Fruit fly (Drosophila melanogaster) whole organism, embryonic: ENCODE results near the gene CG2059.

Experiments
- B-H2 ChIP-seq: fragments of 200-800 bp; sonication (Bioruptor generic); optimal IDR thresholded peaks from 2 replicates; lab custom pipeline; 2018; ENCODE audit warnings: missing biosample characterization, mild to moderate bottlenecking, missing genetic modification characterization
- BEAF-32 ChIP-seq: fragments of 200-800 bp; sonication (Bioruptor generic); optimal IDR thresholded peaks from 3 replicates; lab custom pipeline; 2017; ENCODE audit warnings: missing biosample characterization, missing genetic modification characterization, mild to moderate bottlenecking, moderate library complexity, missing genetic modification reagents
- Bteb2 ChIP-seq: fragments of 200-800 bp; sonication (Bioruptor generic); optimal IDR thresholded peaks from 2 replicates; lab custom pipeline; 2016; ENCODE audit warnings: missing biosample characterization, missing genetic modification characterization
- C15 ChIP-seq: fragments of 200-800 bp; sonication (Bioruptor generic); IDR thresholded peaks from 3 replicates; pipeline ENCODE4 v1.3.6; 2022; ENCODE audit warnings: missing biosample characterization, missing genetic modification characterization
- CG10979 ChIP-seq: fragments of 200-800 bp; sonication (Bioruptor generic); optimal IDR thresholded peaks from 2 replicates; lab custom pipeline; 2018; ENCODE audit warnings: missing biosample characterization, mild to moderate bottlenecking, missing genetic modification characterization, moderate library complexity
- CG11398 ChIP-seq: fragments of 200-800 bp; sonication (Bioruptor generic); optimal IDR thresholded peaks from 2 replicates; lab custom pipeline; 2016; ENCODE audit warnings: missing biosample characterization, missing genetic modification characterization
- CG12744 ChIP-seq: fragments of 200-800 bp; sonication (Bioruptor generic); optimal IDR thresholded peaks from 2 replicates; lab custom pipeline; 2016; ENCODE audit warnings: missing biosample characterization, missing genetic modification characterization
- CG14860 ChIP-seq: fragments of 200-800 bp; sonication (Bioruptor generic); IDR thresholded peaks from 3 replicates; pipeline ENCODE4 v1.3.6; 2022; ENCODE audit warnings: missing biosample characterization, missing genetic modification characterization; ENCODE audit not compliant: partially characterized antibody
- CG2875 ChIP-seq: fragments of 200-800 bp; sonication (Bioruptor generic); optimal IDR thresholded peaks from 2 replicates; lab custom pipeline; 2017; ENCODE audit warnings: missing biosample characterization, mild to moderate bottlenecking, missing genetic modification characterization, missing genetic modification reagents
- CG31365 ChIP-seq: fragments of 200-800 bp; sonication (Bioruptor generic); optimal IDR thresholded peaks from 2 replicates; lab custom pipeline; 2018; ENCODE audit warnings: missing biosample characterization, mild to moderate bottlenecking, missing genetic modification characterization
- CG6813 ChIP-seq: fragments of 200-800 bp; sonication (Bioruptor generic); optimal IDR thresholded peaks from 2 replicates; lab custom pipeline; 2017; ENCODE audit warnings: missing biosample characterization, missing genetic modification characterization, mild to moderate bottlenecking, moderate library complexity, missing genetic modification reagents
- CG7839 ChIP-seq: fragments of 200-800 bp; sonication (Bioruptor generic); optimal IDR thresholded peaks from 3 replicates; lab custom pipeline; 2018; ENCODE audit warnings: missing biosample characterization, mild to moderate bottlenecking, missing genetic modification characterization, moderate library complexity
- CG9817 ChIP-seq: fragments of 200-800 bp; sonication (Bioruptor generic); optimal IDR thresholded peaks from 2 replicates; lab custom pipeline; 2018; ENCODE audit warnings: missing biosample characterization, mild to moderate bottlenecking, missing genetic modification characterization, moderate library complexity
- CrebB ChIP-seq: fragments of 200-800 bp; sonication (Bioruptor generic); optimal IDR thresholded peaks from 3 replicates; lab custom pipeline; 2018; ENCODE audit warnings: missing biosample characterization, mild to moderate bottlenecking, missing genetic modification characterization
- Dfd ChIP-seq, 2 experiments: fragments of >200 bp; optimal IDR thresholded peaks; 2 replicates each; lab custom pipeline; 2017; ENCODE audit warnings: missing biosample characterization in 2 of 2, missing genetic modification characterization in 2 of 2
- Dip3 ChIP-seq: fragments of 200-800 bp; sonication (Bioruptor generic); optimal IDR thresholded peaks from 3 replicates; lab custom pipeline; 2016; ENCODE audit warnings: missing biosample characterization, missing genetic modification characterization
- Dref ChIP-seq: fragments of 200-800 bp; sonication (Bioruptor generic); IDR thresholded peaks from 2 replicates; pipeline ENCODE4 v1.3.6; 2022; ENCODE audit warnings: missing biosample characterization, missing genetic modification characterization
- HmgZ ChIP-seq: fragments of 200-800 bp; sonication (Bioruptor generic); optimal IDR thresholded peaks from 2 replicates; lab custom pipeline; 2018; ENCODE audit warnings: missing biosample characterization, mild to moderate bottlenecking, missing genetic modification characterization
- Hr39 ChIP-seq: fragments of >200 bp; optimal IDR thresholded peaks from 2 replicates; lab custom pipeline; 2017
- Hr51 ChIP-seq, 2 experiments: fragments of 200-800 bp; sonication (Bioruptor generic); optimal IDR thresholded peaks; 2 replicates in 1 of 2; 3 replicates in 1 of 2; lab custom pipeline; 2016 to 2018; ENCODE audit warnings: missing biosample characterization in 2 of 2, missing genetic modification characterization in 2 of 2, mild to moderate bottlenecking in 1 of 2, moderate library complexity in 1 of 2
- PHDP ChIP-seq: fragments of 200-800 bp; sonication (Bioruptor generic); optimal IDR thresholded peaks from 3 replicates; lab custom pipeline; 2018; ENCODE audit warnings: missing biosample characterization, mild to moderate bottlenecking, missing genetic modification characterization, moderate library complexity
- Sox102F ChIP-seq: fragments of 200-800 bp; sonication (Bioruptor generic); optimal IDR thresholded peaks from 2 replicates; lab custom pipeline; 2018; ENCODE audit warnings: missing biosample characterization, mild to moderate bottlenecking, missing genetic modification characterization, moderate library complexity
- Taf1 ChIP-seq: fragments of 200-800 bp; sonication (Bioruptor generic); IDR thresholded peaks from 2 replicates; pipeline ENCODE4 v1.3.6; 2022; ENCODE audit warnings: missing biosample characterization, missing genetic modification characterization
- ato ChIP-seq: fragments of 200-800 bp; sonication (Bioruptor generic); IDR thresholded peaks from 2 replicates; pipeline ENCODE4 v1.3.6; 2022; ENCODE audit warnings: missing biosample characterization, missing genetic modification characterization; ENCODE audit not compliant: partially characterized antibody
- bigmax ChIP-seq: fragments of 200-800 bp; sonication (Bioruptor generic); optimal IDR thresholded peaks from 2 replicates; lab custom pipeline; 2018; ENCODE audit warnings: missing biosample characterization, mild to moderate bottlenecking, missing genetic modification characterization
- btn ChIP-seq: fragments of 200-800 bp; sonication (Bioruptor generic); optimal IDR thresholded peaks from 2 replicates; lab custom pipeline; 2016; ENCODE audit warnings: missing biosample characterization, missing genetic modification characterization
- crc ChIP-seq: fragments of 200-800 bp; sonication (Bioruptor generic); optimal IDR thresholded peaks from 2 replicates; lab custom pipeline; 2016; ENCODE audit warnings: missing biosample characterization, missing genetic modification characterization
- dan ChIP-seq: fragments of 200-800 bp; sonication (Bioruptor generic); IDR thresholded peaks from 2 replicates; pipeline ENCODE4 v1.3.6; 2022; ENCODE audit warnings: missing biosample characterization, missing genetic modification characterization
- dm ChIP-seq: fragments of 200-800 bp; sonication (Bioruptor generic); optimal IDR thresholded peaks from 3 replicates; lab custom pipeline; 2016; ENCODE audit warnings: missing biosample characterization, missing genetic modification characterization
- dmrt99B ChIP-seq: fragments of 200-800 bp; sonication (Bioruptor generic); optimal IDR thresholded peaks from 2 replicates; lab custom pipeline; 2018; ENCODE audit warnings: missing biosample characterization, mild to moderate bottlenecking, missing genetic modification characterization, moderate library complexity
- exex ChIP-seq: fragments of 200-800 bp; sonication (Bioruptor generic); optimal IDR thresholded peaks from 4 replicates; lab custom pipeline; 2018; ENCODE audit warnings: missing biosample characterization, mild to moderate bottlenecking, missing genetic modification characterization, moderate library complexity
- eyg ChIP-seq: fragments of 200-800 bp; sonication (Bioruptor generic); optimal IDR thresholded peaks from 3 replicates; lab custom pipeline; 2016; ENCODE audit warnings: missing biosample characterization, missing genetic modification characterization
- gcm2 ChIP-seq: fragments of 200-800 bp; sonication (Bioruptor generic); optimal IDR thresholded peaks from 2 replicates; lab custom pipeline; 2016; ENCODE audit warnings: missing biosample characterization, missing genetic modification characterization
- hb ChIP-seq: fragments of 200-800 bp; sonication (Bioruptor generic); IDR thresholded peaks from 3 replicates; pipeline ENCODE4 v1.3.6; 2022; ENCODE audit warnings: missing biosample characterization, missing genetic modification characterization; ENCODE audit not compliant: partially characterized antibody
- hth ChIP-seq: fragments of >200 bp; optimal IDR thresholded peaks from 2 replicates; lab custom pipeline; 2017; ENCODE audit warnings: inconsistent platforms
- inv ChIP-seq: fragments of 200-800 bp; sonication (Bioruptor generic); IDR thresholded peaks from 2 replicates; pipeline ENCODE4 v1.3.6; 2022; ENCODE audit warnings: missing biosample characterization, missing genetic modification characterization; ENCODE audit not compliant: partially characterized antibody
- kah ChIP-seq: fragments of 200-800 bp; sonication (Bioruptor generic); optimal IDR thresholded peaks from 2 replicates; lab custom pipeline; 2018; ENCODE audit warnings: missing biosample characterization, mild to moderate bottlenecking, missing genetic modification characterization
- mam ChIP-seq: fragments of 200-800 bp; sonication (Bioruptor generic); optimal IDR thresholded peaks from 3 replicates; lab custom pipeline; 2016; ENCODE audit warnings: missing biosample characterization, missing genetic modification characterization
- nerfin-2 ChIP-seq: fragments of 200-800 bp; sonication (Bioruptor generic); IDR thresholded peaks from 2 replicates; pipeline ENCODE4 v1.3.6; 2022; ENCODE audit warnings: missing biosample characterization, missing genetic modification characterization; ENCODE audit not compliant: partially characterized antibody
- pb ChIP-seq: fragments of 200-800 bp; sonication (Bioruptor generic); optimal IDR thresholded peaks from 3 replicates; lab custom pipeline; 2016; ENCODE audit warnings: missing biosample characterization, missing genetic modification characterization
- pita ChIP-seq: fragments of 200-800 bp; sonication (Bioruptor generic); optimal IDR thresholded peaks from 2 replicates; lab custom pipeline; 2017; ENCODE audit warnings: missing biosample characterization, mild to moderate bottlenecking, missing genetic modification characterization
- sc ChIP-seq, 3 experiments: fragments of >200 bp in 2 of 3; fragments of 200-800 bp in 1 of 3; sonication (Bioruptor generic) in 1 of 3; optimal IDR thresholded peaks; 2 replicates in 2 of 3; 3 replicates in 1 of 3; lab custom pipeline; 2017; ENCODE audit warnings: mild to moderate bottlenecking in 1 of 3, missing biosample characterization in 1 of 3, missing genetic modification characterization in 1 of 3, missing genetic modification reagents in 1 of 3
- sna ChIP-seq: fragments of 200-800 bp; sonication (Bioruptor generic); IDR thresholded peaks from 2 replicates; pipeline ENCODE4 v1.3.6; 2022; ENCODE audit warnings: missing biosample characterization, missing genetic modification characterization; ENCODE audit not compliant: partially characterized antibody
- sr ChIP-seq: fragments of 200-800 bp; sonication (Bioruptor generic); IDR thresholded peaks from 3 replicates; pipeline ENCODE4 v1.3.6; 2022; ENCODE audit warnings: missing biosample characterization, missing genetic modification characterization
- trh ChIP-seq: fragments of 200-800 bp; sonication (Bioruptor generic); optimal IDR thresholded peaks from 2 replicates; lab custom pipeline; 2016; ENCODE audit warnings: missing biosample characterization, missing genetic modification characterization
- tx ChIP-seq: fragments of 200-800 bp; sonication (Bioruptor generic); optimal IDR thresholded peaks from 2 replicates; lab custom pipeline; 2016; ENCODE audit warnings: missing biosample characterization, missing genetic modification characterization
- vnd ChIP-seq: fragments of 200-800 bp; sonication (Bioruptor generic); IDR thresholded peaks from 3 replicates; pipeline ENCODE4 v1.3.6; 2022; ENCODE audit warnings: missing biosample characterization, missing genetic modification characterization; ENCODE audit not compliant: partially characterized antibody

The CG2059 gene

DNA sequence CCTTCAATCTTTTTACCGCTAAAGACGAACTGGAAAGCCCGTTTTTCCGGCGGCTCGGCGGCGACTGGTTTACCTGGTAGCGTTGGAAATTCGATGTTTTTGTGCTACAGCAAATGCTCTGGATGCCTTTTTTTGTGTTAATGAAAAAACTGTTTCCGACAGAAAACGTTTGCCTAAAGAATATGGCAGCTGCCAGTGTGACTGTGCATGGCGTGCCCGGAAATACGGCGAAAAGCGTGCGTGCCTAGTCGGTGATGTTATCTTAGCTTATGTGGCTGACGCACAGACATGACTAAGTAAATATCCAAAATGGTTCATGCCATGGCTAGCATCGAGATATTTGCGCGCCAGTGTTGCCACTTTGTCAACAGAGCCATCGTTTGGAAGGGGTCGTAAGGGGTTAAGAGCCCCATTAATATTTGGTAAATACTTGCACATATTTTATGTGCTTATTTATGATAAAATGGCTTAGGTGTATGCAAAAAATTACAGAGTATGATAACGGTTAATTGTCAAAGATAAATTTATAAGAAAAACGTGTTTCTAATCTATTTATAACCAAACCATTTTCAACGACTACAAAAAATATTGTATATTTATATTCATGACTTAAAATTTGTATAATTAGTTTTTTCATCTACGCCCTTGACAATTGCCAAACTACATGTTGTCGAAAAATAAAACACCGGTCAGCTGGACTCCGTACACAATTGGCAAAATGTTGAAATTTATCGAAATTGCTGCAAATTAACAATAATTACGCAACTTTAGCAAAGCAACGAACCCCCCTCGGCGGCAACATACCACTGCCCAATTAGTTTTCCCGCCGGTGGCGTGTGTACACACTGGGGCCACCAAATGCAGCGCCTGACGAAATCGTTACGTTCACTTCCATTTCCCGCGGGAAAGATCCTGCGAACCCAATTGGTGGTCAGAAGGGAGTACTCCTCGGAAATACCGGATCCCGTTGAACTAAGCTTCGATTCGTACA is at the start of gene CG2059 (continued):
- peak; percentile 22 for TF ChIP-seq CG2875
- TF ChIP-seq bigmax (GFP tag; lab: Kevin White, UChicago): peak; percentile 53
- no peak for TF ChIP-seq Sox102F (GFP tag; lab: Kevin White, UChicago)
- TF ChIP-seq CG7839 (tag; lab: Kevin White, UChicago): peak; percentile 47
- TF ChIP-seq Dfd (GFP tag; optimal IDR thresholded peaks at IDR 0.05; lab: Kevin White, UChicago): no peak
- TF ChIP-seq sc (optimal IDR thresholded peaks at IDR 0.05; lab: Kevin White, UChicago): no peak
- TF ChIP-seq sc (GFP tag; optimal IDR thresholded peaks at IDR 0.05; lab: Kevin White, UChicago): no peak
- TF ChIP-seq crc: no peak
- peak; percentile 19 for TF ChIP-seq dmrt99B (tag; lab: Kevin White, UChicago)
- TF ChIP-seq Bteb2 (GFP tag; lab: Kevin White, UChicago): peak; percentile 13
- 0 out of 3 replicates have a peak, but pooled peaks have one; percentile 23 for TF ChIP-seq sr (GFP tag; lab: Robert Waterston, UW)
- no peak for TF ChIP-seq CG14860 (GFP tag; lab: Robert Waterston, UW)
- TF ChIP-seq CG11398 (GFP tag; lab: Kevin White, UChicago): peak; percentile 61
- peak; percentile 84 for TF ChIP-seq dm (GFP tag; lab: Kevin White, UChicago)
- no peak for TF ChIP-seq hth
- no peak for TF ChIP-seq kah (GFP tag; lab: Kevin White, UChicago)
- no peak for TF ChIP-seq C15 (GFP tag; lab: Robert Waterston, UW)
- TF ChIP-seq Hr39 (lab: Kevin White, UChicago): no peak
- peak; percentile 68 for TF ChIP-seq mam
- TF ChIP-seq CG12744 (GFP tag; lab: Kevin White, UChicago): no peak
- peak; percentile 32 for TF ChIP-seq Dip3 (GFP tag; lab: Kevin White, UChicago)
- no peak for TF ChIP-seq tx (GFP tag; lab: Kevin White, UChicago)
- no peak for TF ChIP-seq dan (GFP tag; lab: Robert Waterston, UW)
- TF ChIP-seq CG10979 (tag; lab: Kevin White, UChicago): peak; percentile 24
- no peak for TF ChIP-seq vnd (GFP tag; lab: Robert Waterston, UW)
- 0 out of 2 replicates have a peak, but pooled peaks have one; percentile 37 for TF ChIP-seq inv
- no peak for TF ChIP-seq CG31365 (tag; lab: Kevin White, UChicago)
- TF ChIP-seq Hr51 (GFP tag; optimal IDR thresholded peaks at IDR 0.05; lab: Kevin White, UChicago): peak in 1 of 2 experiments; percentile 50
- TF ChIP-seq hb (GFP tag; lab: Robert Waterston, UW): no peak
- peak; percentile 29 for TF ChIP-seq eyg (GFP tag; lab: Kevin White, UChicago)
- TF ChIP-seq PHDP (tag; lab: Kevin White, UChicago): peak; percentile 29
- peak; percentile 20 for TF ChIP-seq CG6813 (GFP tag; lab: Kevin White, UChicago)
- TF ChIP-seq Dref: peak; percentile 65
- TF ChIP-seq nerfin-2 (GFP tag; lab: Robert Waterston, UW): no peak
- peak; percentile 60 for TF ChIP-seq HmgZ
- TF ChIP-seq BEAF-32: peak; percentile 67
- TF ChIP-seq trh (GFP tag; lab: Kevin White, UChicago): no peak
- peak; percentile 83 for TF ChIP-seq pita (GFP tag; lab: Kevin White, UChicago)
- TF ChIP-seq exex (tag; lab: Kevin White, UChicago): peak; percentile 40
- no peak for TF ChIP-seq btn (GFP tag; lab: Kevin White, UChicago)
- TF ChIP-seq CrebB (tag; lab: Kevin White, UChicago): peak; percentile 31
- TF ChIP-seq CG9817: peak; percentile 49
- peak; percentile 71 for TF ChIP-seq B-H2 (GFP tag; lab: Kevin White, UChicago)
- no peak for TF ChIP-seq ato (GFP tag; lab: Robert Waterston, UW)
- TF ChIP-seq pb (GFP tag; lab: Kevin White, UChicago): peak; percentile 34
- TF ChIP-seq sna (GFP tag; lab: Robert Waterston, UW): 0 out of 2 replicates have a peak, but pooled peaks have one; percentile 12
- TF ChIP-seq gcm2 (GFP tag; lab: Kevin White, UChicago): no peak
- TF ChIP-seq Taf1 (GFP tag; lab: Robert Waterston, UW): no peak
